Fruit fly (Drosophila melanogaster): Measurements from ENCODE around the gene Obp28a.
A peak's percentile ranks its signal among the peaks of the same experiment; 100 is the strongest.

The Obp28a gene

dm6 chr2L:7452093-7452492, 45.1 kb downstream of the Obp28a start:
- TF ChIP-seq CTCF (optimal IDR thresholded peaks at IDR 0.05), result peak in 1 of 2 experiments; percentile 29
- no peak for TF ChIP-seq CG8478 (optimal IDR thresholded peaks at IDR 0.05)

dm6 chr2L:7450966-7451365, 46.2 kb downstream of the Obp28a start, which contains the start of gene santa-maria:
Gene santa-maria, minus strand, starts transcription at chr2L:7451244.
- TF ChIP-seq CTCF (optimal IDR thresholded peaks at IDR 0.05) (no peak), CG8478 (optimal IDR thresholded peaks at IDR 0.05) (no peak)

dm6 chr2L:7448371-7448770, 48.8 kb downstream of the Obp28a start:
- TF ChIP-seq CTCF (optimal IDR thresholded peaks at IDR 0.05) (no peak), CG8478 (optimal IDR thresholded peaks at IDR 0.05) (no peak)

- no peak for TF ChIP-seq CG8478 (optimal IDR thresholded peaks at IDR 0.05)
- TF ChIP-seq CTCF (optimal IDR thresholded peaks at IDR 0.05), result no peak
Measured at dm6 chr2L:7447820-7448219, 49.3 kb downstream of the Obp28a start.
